Worm (Caenorhabditis elegans) whole organism, L2 larva: ENCODE data around the gene Y54G2A.37.

ENCODE experiments used
- C34F6.9 ChIP-seq: fragments of 150-350 bp; optimal IDR thresholded peaks from 2 replicates; lab custom pipeline; 2014; ENCODE audit warnings: missing biosample characterization, missing genetic modification characterization
- sma-3 ChIP-seq: sonication (generic microtip); optimal IDR thresholded peaks from 2 replicates; lab custom pipeline; 2016; ENCODE audit warnings: missing genetic modification reagents, missing genetic modification characterization, missing compliant biosample characterization

ce11 chrIV:2817038-2817437, 3.5 kb upstream of the Y54G2A.37 start:
- TF ChIP-seq sma-3 (GFP tag; lab: Kevin White, UChicago) (no peak), C34F6.9 (tag; lab: Kevin White, UChicago) (no peak)
